Fruit fly (Drosophila melanogaster) whole organism, embryonic: ENCODE data around the gene MBD-like.

ENCODE experiments used
- Atf6 ChIP-seq: fragments of 200-800 bp; sonication (Bioruptor generic); IDR thresholded peaks from 2 replicates; pipeline ENCODE4 v1.3.6; 2022; ENCODE audit warnings: missing biosample characterization, missing genetic modification characterization
- Bteb2 ChIP-seq: fragments of 200-800 bp; sonication (Bioruptor generic); optimal IDR thresholded peaks from 2 replicates; lab custom pipeline; 2016; ENCODE audit warnings: missing biosample characterization, missing genetic modification characterization
- CG10274 ChIP-seq: fragments of 200-800 bp; sonication (Bioruptor generic); optimal IDR thresholded peaks from 3 replicates; lab custom pipeline; 2017; ENCODE audit warnings: missing biosample characterization, mild to moderate bottlenecking, missing genetic modification characterization
- CG10959 ChIP-seq: fragments of 200-800 bp; sonication (Bioruptor generic); IDR thresholded peaks from 2 replicates; pipeline ENCODE4 v1.3.6; 2022; ENCODE audit warnings: missing biosample characterization, missing genetic modification characterization
- CG11456 ChIP-seq: fragments of 200-800 bp; sonication (Bioruptor generic); IDR thresholded peaks from 3 replicates; pipeline ENCODE4 v1.3.6; 2022; ENCODE audit warnings: missing biosample characterization, missing genetic modification characterization
- CG12071 ChIP-seq: fragments of 200-800 bp; sonication (Bioruptor generic); optimal IDR thresholded peaks from 3 replicates; lab custom pipeline; 2018; ENCODE audit warnings: missing biosample characterization, mild to moderate bottlenecking, missing genetic modification characterization
- CG13624 ChIP-seq: fragments of 200-800 bp; sonication (Bioruptor generic); optimal IDR thresholded peaks from 2 replicates; lab custom pipeline; 2016; ENCODE audit warnings: missing biosample characterization, missing genetic modification characterization
- CG14050 ChIP-seq: fragments of 200-800 bp; sonication (Bioruptor generic); IDR thresholded peaks from 3 replicates; pipeline ENCODE4 v1.3.6; 2022; ENCODE audit warnings: missing biosample characterization, missing genetic modification characterization
- CG14441 ChIP-seq: fragments of 200-800 bp; sonication (Bioruptor generic); IDR thresholded peaks from 2 replicates; pipeline ENCODE4 v1.3.6; 2022; ENCODE audit warnings: missing biosample characterization, missing genetic modification characterization
- CG15601 ChIP-seq: fragments of 200-800 bp; sonication (Bioruptor generic); optimal IDR thresholded peaks from 3 replicates; lab custom pipeline; 2019; ENCODE audit warnings: missing biosample characterization, mild to moderate bottlenecking, missing genetic modification characterization, moderate library complexity
- CG17612 ChIP-seq: fragments of 200-800 bp; sonication (Bioruptor generic); IDR thresholded peaks from 2 replicates; pipeline ENCODE4 v1.3.6; 2022; ENCODE audit warnings: missing biosample characterization, missing genetic modification characterization
- CG18599 ChIP-seq: fragments of 200-800 bp; sonication (Bioruptor generic); optimal IDR thresholded peaks from 3 replicates; lab custom pipeline; 2017; ENCODE audit warnings: missing biosample characterization, missing genetic modification characterization, mild to moderate bottlenecking, moderate library complexity, missing genetic modification reagents
- CG18619 ChIP-seq: fragments of 200-800 bp; sonication (Bioruptor generic); optimal IDR thresholded peaks from 3 replicates; lab custom pipeline; 2017; ENCODE audit warnings: missing biosample characterization, mild to moderate bottlenecking, missing genetic modification characterization
- CG2120 ChIP-seq: fragments of 200-800 bp; sonication (Bioruptor generic); optimal IDR thresholded peaks from 3 replicates; lab custom pipeline; 2016; ENCODE audit warnings: missing biosample characterization, missing genetic modification characterization
- CG2202 ChIP-seq: fragments of 200-800 bp; sonication (Bioruptor generic); optimal IDR thresholded peaks from 2 replicates; lab custom pipeline; 2018; ENCODE audit warnings: missing biosample characterization, mild to moderate bottlenecking, missing genetic modification characterization
- CG30403 ChIP-seq: fragments of 200-800 bp; sonication (Bioruptor generic); optimal IDR thresholded peaks from 3 replicates; lab custom pipeline; 2016; ENCODE audit warnings: missing biosample characterization, missing genetic modification characterization
- CG31441 ChIP-seq: fragments of 200-800 bp; sonication (Bioruptor generic); IDR thresholded peaks from 2 replicates; pipeline ENCODE4 v1.3.6; 2022; ENCODE audit warnings: missing biosample characterization, missing genetic modification characterization
- CG32767 ChIP-seq: fragments of 200-800 bp; sonication (Bioruptor generic); IDR thresholded peaks from 2 replicates; pipeline ENCODE4 v1.3.6; 2022; ENCODE audit warnings: missing biosample characterization, missing genetic modification characterization
- CG5180 ChIP-seq: fragments of 200-800 bp; sonication (Bioruptor generic); optimal IDR thresholded peaks from 3 replicates; lab custom pipeline; 2017; ENCODE audit warnings: missing biosample characterization, missing genetic modification characterization, mild to moderate bottlenecking, moderate library complexity, missing genetic modification reagents
- CG5953 ChIP-seq: fragments of 200-800 bp; sonication (Bioruptor generic); IDR thresholded peaks from 2 replicates; pipeline ENCODE4 v1.3.6; 2022; ENCODE audit warnings: missing biosample characterization, missing genetic modification characterization
- CG6175 ChIP-seq: fragments of 200-800 bp; sonication (Bioruptor generic); IDR thresholded peaks from 3 replicates; pipeline ENCODE4 v1.3.6; 2022; ENCODE audit warnings: missing biosample characterization, missing genetic modification characterization
- CG6654 ChIP-seq: fragments of 200-800 bp; sonication (Bioruptor generic); optimal IDR thresholded peaks from 2 replicates; lab custom pipeline; 2017; ENCODE audit warnings: missing biosample characterization, mild to moderate bottlenecking, missing genetic modification characterization
- CG6813 ChIP-seq: fragments of 200-800 bp; sonication (Bioruptor generic); optimal IDR thresholded peaks from 2 replicates; lab custom pipeline; 2017; ENCODE audit warnings: missing biosample characterization, missing genetic modification characterization, mild to moderate bottlenecking, moderate library complexity, missing genetic modification reagents
- CG6854 ChIP-seq: fragments of 200-800 bp; sonication (Bioruptor generic); optimal IDR thresholded peaks from 3 replicates; lab custom pipeline; 2017; ENCODE audit warnings: missing biosample characterization, mild to moderate bottlenecking, missing genetic modification characterization
- CG7372 ChIP-seq: fragments of 200-800 bp; sonication (Bioruptor generic); IDR thresholded peaks from 2 replicates; pipeline ENCODE4 v1.3.6; 2022; ENCODE audit warnings: missing biosample characterization, missing genetic modification characterization
- CG7556 ChIP-seq: fragments of 200-800 bp; sonication (Bioruptor generic); optimal IDR thresholded peaks from 2 replicates; lab custom pipeline; 2017; ENCODE audit warnings: missing biosample characterization, mild to moderate bottlenecking, missing genetic modification characterization
- CG8281 ChIP-seq: fragments of 200-800 bp; sonication (Bioruptor generic); optimal IDR thresholded peaks from 2 replicates; lab custom pipeline; 2018; ENCODE audit warnings: missing biosample characterization, mild to moderate bottlenecking, missing genetic modification characterization, moderate library complexity
- CoRest ChIP-seq: fragments of 200-800 bp; sonication (Bioruptor generic); optimal IDR thresholded peaks from 3 replicates; lab custom pipeline; 2018; ENCODE audit warnings: missing biosample characterization, mild to moderate bottlenecking, missing genetic modification characterization, moderate library complexity
- Dad ChIP-seq: fragments of 200-800 bp; sonication (Bioruptor generic); optimal IDR thresholded peaks from 3 replicates; lab custom pipeline; 2016; ENCODE audit warnings: missing biosample characterization, missing genetic modification characterization
- Fer3 ChIP-seq: fragments of 200-800 bp; sonication (Bioruptor generic); optimal IDR thresholded peaks from 2 replicates; lab custom pipeline; 2018; ENCODE audit warnings: missing biosample characterization, mild to moderate bottlenecking, missing genetic modification characterization, moderate library complexity
- GATAe ChIP-seq: fragments of 200-800 bp; sonication (Bioruptor generic); conservative IDR thresholded peaks from 2 replicates; pipeline ENCODE4 v1.3.6; 2022; ENCODE audit warnings: missing biosample characterization, missing genetic modification characterization
- Hmr ChIP-seq: fragments of 200-800 bp; sonication (Bioruptor generic); optimal IDR thresholded peaks from 3 replicates; lab custom pipeline; 2017; ENCODE audit warnings: mild to moderate bottlenecking, missing biosample characterization, missing genetic modification reagents, missing genetic modification characterization
- bsh ChIP-seq, 2 experiments: fragments of 200-800 bp; sonication (Bioruptor generic); optimal IDR thresholded peaks; 2 replicates each; lab custom pipeline; 2017 to 2018; ENCODE audit warnings: mild to moderate bottlenecking in 2 of 2, missing biosample characterization in 2 of 2, missing genetic modification characterization in 2 of 2, moderate library complexity in 1 of 2
- chn ChIP-seq: fragments of 200-800 bp; sonication (Bioruptor generic); optimal IDR thresholded peaks from 2 replicates; lab custom pipeline; 2016; ENCODE audit warnings: missing biosample characterization, missing genetic modification characterization
- dimm ChIP-seq: fragments of 200-800 bp; sonication (Bioruptor generic); IDR thresholded peaks from 2 replicates; pipeline ENCODE4 v1.3.6; 2022; ENCODE audit warnings: missing biosample characterization, missing genetic modification characterization
- ems ChIP-seq: fragments of 200-800 bp; sonication (Bioruptor generic); optimal IDR thresholded peaks from 3 replicates; lab custom pipeline; 2016; ENCODE audit warnings: missing biosample characterization, missing genetic modification characterization
- fd64A ChIP-seq: fragments of 200-800 bp; sonication (Bioruptor generic); optimal IDR thresholded peaks from 3 replicates; lab custom pipeline; 2018; ENCODE audit warnings: missing biosample characterization, mild to moderate bottlenecking, missing genetic modification characterization
- fd96Cb ChIP-seq: fragments of 200-800 bp; sonication (Bioruptor generic); optimal IDR thresholded peaks from 2 replicates; lab custom pipeline; 2018; ENCODE audit warnings: missing biosample characterization, mild to moderate bottlenecking, missing genetic modification characterization, moderate library complexity
- gcm ChIP-seq: fragments of 200-800 bp; sonication (Bioruptor generic); optimal IDR thresholded peaks from 2 replicates; lab custom pipeline; 2019; ENCODE audit warnings: missing biosample characterization, mild to moderate bottlenecking, missing genetic modification characterization, moderate library complexity
- lab ChIP-seq: fragments of 200-800 bp; sonication (Bioruptor generic); optimal IDR thresholded peaks from 3 replicates; lab custom pipeline; 2017; ENCODE audit warnings: missing biosample characterization, missing genetic modification characterization, mild to moderate bottlenecking, moderate library complexity, missing genetic modification reagents
- lbe ChIP-seq: fragments of 200-800 bp; sonication (Bioruptor generic); optimal IDR thresholded peaks from 2 replicates; lab custom pipeline; 2016; ENCODE audit warnings: missing biosample characterization, mild to moderate bottlenecking, missing genetic modification characterization
- lilli ChIP-seq: fragments of 200-800 bp; sonication (Bioruptor generic); optimal IDR thresholded peaks from 3 replicates; lab custom pipeline; 2016; ENCODE audit warnings: missing biosample characterization, missing genetic modification characterization
- maf-S ChIP-seq: fragments of 200-800 bp; sonication (Bioruptor generic); optimal IDR thresholded peaks from 2 replicates; lab custom pipeline; 2016; ENCODE audit warnings: missing biosample characterization, missing genetic modification characterization
- oc ChIP-seq: fragments of 200-800 bp; sonication (Bioruptor generic); optimal IDR thresholded peaks from 2 replicates; lab custom pipeline; 2018; ENCODE audit warnings: missing biosample characterization, mild to moderate bottlenecking, missing genetic modification characterization, moderate library complexity
- shn ChIP-seq: fragments of 200-800 bp; sonication (Bioruptor generic); optimal IDR thresholded peaks from 3 replicates; lab custom pipeline; 2016; ENCODE audit warnings: missing biosample characterization, missing genetic modification characterization
- slp2 ChIP-seq: fragments of 200-800 bp; sonication (Bioruptor generic); optimal IDR thresholded peaks from 2 replicates; lab custom pipeline; 2016; ENCODE audit warnings: missing biosample characterization, missing genetic modification characterization
- sug ChIP-seq: fragments of 200-800 bp; optimal IDR thresholded peaks from 2 replicates; lab custom pipeline; 2019; ENCODE audit warnings: missing biosample characterization, mild to moderate bottlenecking, missing genetic modification characterization, moderate library complexity
- unpg ChIP-seq: fragments of 200-800 bp; sonication (Bioruptor generic); optimal IDR thresholded peaks from 3 replicates; lab custom pipeline; 2018; ENCODE audit warnings: missing biosample characterization, mild to moderate bottlenecking, missing genetic modification characterization, moderate library complexity
- yki ChIP-seq: fragments of >200 bp; optimal IDR thresholded peaks from 3 replicates; lab custom pipeline; 2018

MBD-like gene

dm6 chr3R:9572929-9573811 is 13.6 kb downstream of the MBD-like start (continued):
- no peak for TF ChIP-seq CG5180
- TF ChIP-seq oc = no peak
- TF ChIP-seq yki (lab: Kevin White, UChicago) = no peak
- no peak for TF ChIP-seq CG6854 (GFP tag; lab: Kevin White, UChicago)
- no peak for TF ChIP-seq CG15601 (tag; lab: Kevin White, UChicago)
- TF ChIP-seq Hmr (GFP tag; lab: Kevin White, UChicago) = no peak
- no peak for TF ChIP-seq CG18619 (GFP tag; lab: Kevin White, UChicago)
- TF ChIP-seq CG14050 (GFP tag; lab: Robert Waterston, UW) = no peak
- TF ChIP-seq CG10274 = no peak
- TF ChIP-seq fd64A = peak; percentile 21
- TF ChIP-seq CG18599 (GFP tag; lab: Kevin White, UChicago) = peak; percentile 19
- TF ChIP-seq CG7372 (GFP tag; lab: Robert Waterston, UW) = no peak
- TF ChIP-seq sug (tag; lab: Kevin White, UChicago) = peak; percentile 50
- peak; percentile 35; the same call in 1 of the 2 replicates for TF ChIP-seq Atf6 (GFP tag; lab: Robert Waterston, UW)
- TF ChIP-seq CG10959 = no peak
- TF ChIP-seq CG12071 (GFP tag; lab: Kevin White, UChicago) = no peak
- no peak for TF ChIP-seq Bteb2 (GFP tag; lab: Kevin White, UChicago)
- TF ChIP-seq CG2202 (tag; lab: Kevin White, UChicago) = no peak
- no peak for TF ChIP-seq lbe (GFP tag; lab: Kevin White, UChicago)
- TF ChIP-seq GATAe (GFP tag; lab: Robert Waterston, UW) = no peak
- no peak for TF ChIP-seq CG8281 (tag; lab: Kevin White, UChicago)
- TF ChIP-seq CG5953 (GFP tag; lab: Robert Waterston, UW) = 0 out of 2 replicates have a peak, but pooled peaks have one; percentile 26
- no peak for TF ChIP-seq unpg (GFP tag; lab: Kevin White, UChicago)
- no peak for TF ChIP-seq CoRest (tag; lab: Kevin White, UChicago)
- no peak for TF ChIP-seq CG6175
- no peak for TF ChIP-seq chn
- peak; percentile 38; the same call in 1 of the 2 replicates for TF ChIP-seq CG14441
- no peak for TF ChIP-seq CG7556 (GFP tag; lab: Kevin White, UChicago)
- TF ChIP-seq CG30403 = no peak
- TF ChIP-seq lab (GFP tag; lab: Kevin White, UChicago) = peak; percentile 53
- TF ChIP-seq CG31441 (GFP tag; lab: Robert Waterston, UW) = no peak
- no peak for TF ChIP-seq shn (GFP tag; lab: Kevin White, UChicago)
- peak; percentile 31; the same call in 1 of the 3 replicates for TF ChIP-seq CG11456 (GFP tag; lab: Robert Waterston, UW)
- TF ChIP-seq gcm (GFP tag; lab: Kevin White, UChicago) = no peak
- TF ChIP-seq Fer3 (tag; lab: Kevin White, UChicago) = no peak
- TF ChIP-seq CG17612 (GFP tag; lab: Robert Waterston, UW) = no peak
- TF ChIP-seq slp2 (GFP tag; lab: Kevin White, UChicago) = no peak
- no peak for TF ChIP-seq maf-S (GFP tag; lab: Kevin White, UChicago)
- no peak for TF ChIP-seq CG13624 (GFP tag; lab: Kevin White, UChicago)
- no peak for TF ChIP-seq lilli
- no peak for TF ChIP-seq CG32767 (GFP tag; lab: Robert Waterston, UW)
- TF ChIP-seq dimm (GFP tag; lab: Robert Waterston, UW) = no peak
- no peak for TF ChIP-seq ems
- TF ChIP-seq CG6654 = no peak
- no peak for TF ChIP-seq CG6813
- TF ChIP-seq bsh (GFP tag; optimal IDR thresholded peaks at IDR 0.05; lab: Kevin White, UChicago) = no peak
- TF ChIP-seq Dad = no peak
- TF ChIP-seq fd96Cb (tag; lab: Kevin White, UChicago) = no peak
- no peak for TF ChIP-seq CG2120 (GFP tag; lab: Kevin White, UChicago)
